Fruit fly (Drosophila melanogaster): Measurements from ENCODE around the gene CG34253.

Gene CG34253

dm6 chr3L:18077649-18078417 lies 9.3 kb downstream of the CG34253 start:
- TF ChIP-seq Sin3A (optimal IDR thresholded peaks at IDR 0.05) (no peak), h (optimal IDR thresholded peaks at IDR 0.05) (no peak), Myc (optimal IDR thresholded peaks at IDR 0.05) (no peak), psq (optimal IDR thresholded peaks at IDR 0.05) (no peak), ttk (optimal IDR thresholded peaks at IDR 0.05) (no peak), insv (optimal IDR thresholded peaks at IDR 0.05) (no peak)

- TF ChIP-seq insv (optimal IDR thresholded peaks at IDR 0.05) (no peak), psq (optimal IDR thresholded peaks at IDR 0.05) (no peak), h (optimal IDR thresholded peaks at IDR 0.05) (no peak), ttk (optimal IDR thresholded peaks at IDR 0.05) (no peak), Sin3A (optimal IDR thresholded peaks at IDR 0.05) (no peak), Myc (optimal IDR thresholded peaks at IDR 0.05) (no peak)
Measured at dm6 chr3L:18076649-18077048, 10.5 kb downstream of the CG34253 start.

- TF ChIP-seq insv (optimal IDR thresholded peaks at IDR 0.05): no peak
- TF ChIP-seq psq (optimal IDR thresholded peaks at IDR 0.05): no peak
- TF ChIP-seq ttk (optimal IDR thresholded peaks at IDR 0.05): no peak
- no peak for TF ChIP-seq Sin3A (optimal IDR thresholded peaks at IDR 0.05)
- no peak for TF ChIP-seq Myc (optimal IDR thresholded peaks at IDR 0.05)
- TF ChIP-seq h (optimal IDR thresholded peaks at IDR 0.05): no peak
Measured at dm6 chr3L:18075853-18076252, 11.3 kb downstream of the CG34253 start.

- no peak for TF ChIP-seq Myc (optimal IDR thresholded peaks at IDR 0.05)
- no peak for TF ChIP-seq ttk (optimal IDR thresholded peaks at IDR 0.05)
- no peak for TF ChIP-seq Sin3A (optimal IDR thresholded peaks at IDR 0.05)
Measured at dm6 chr3L:18074988-18075387, 12.1 kb downstream of the CG34253 start.

- TF ChIP-seq insv (optimal IDR thresholded peaks at IDR 0.05) (no peak), Sin3A (optimal IDR thresholded peaks at IDR 0.05) (no peak), psq (optimal IDR thresholded peaks at IDR 0.05) (no peak), ttk (optimal IDR thresholded peaks at IDR 0.05) (no peak), h (optimal IDR thresholded peaks at IDR 0.05) (no peak), Myc (optimal IDR thresholded peaks at IDR 0.05) (no peak)
Measured at dm6 chr3L:18073559-18074134, 13.5 kb downstream of the CG34253 start, which contains the start of gene CG44004. TSS of gene CG44004 (minus strand) at chr3L:18073863.

- TF ChIP-seq Myc (optimal IDR thresholded peaks at IDR 0.05): no peak
- no peak for TF ChIP-seq Sin3A (optimal IDR thresholded peaks at IDR 0.05)
- no peak for TF ChIP-seq ttk (optimal IDR thresholded peaks at IDR 0.05)
Measured at dm6 chr3L:18072023-18072422, 15.1 kb downstream of the CG34253 start, which contains the start of gene CG44005. TSS of gene CG44005 (minus strand) at chr3L:18072123.

- TF ChIP-seq ttk (optimal IDR thresholded peaks at IDR 0.05): no peak
- no peak for TF ChIP-seq insv (optimal IDR thresholded peaks at IDR 0.05)
- no peak for TF ChIP-seq psq (optimal IDR thresholded peaks at IDR 0.05)
- TF ChIP-seq h (optimal IDR thresholded peaks at IDR 0.05): no peak
Measured at dm6 chr3L:18070050-18070449, 17.1 kb downstream of the CG34253 start, which contains the start of gene CG44006. TSS of gene CG44006 (minus strand) at chr3L:18070150.

- TF ChIP-seq ttk (optimal IDR thresholded peaks at IDR 0.05): no peak
- TF ChIP-seq psq (optimal IDR thresholded peaks at IDR 0.05): no peak
- TF ChIP-seq Myc (optimal IDR thresholded peaks at IDR 0.05): no peak
- no peak for TF ChIP-seq h (optimal IDR thresholded peaks at IDR 0.05)
- TF ChIP-seq insv (optimal IDR thresholded peaks at IDR 0.05): no peak
- TF ChIP-seq Sin3A (optimal IDR thresholded peaks at IDR 0.05): no peak
Measured at dm6 chr3L:18064632-18065482, 22.3 kb downstream of the CG34253 start, which contains the start of gene Eip75B. TSS of gene Eip75B (minus strand) at chr3L:18064696.

- TF ChIP-seq ttk (optimal IDR thresholded peaks at IDR 0.05) (no peak), Myc (optimal IDR thresholded peaks at IDR 0.05) (no peak), psq (optimal IDR thresholded peaks at IDR 0.05) (no peak), insv (optimal IDR thresholded peaks at IDR 0.05) (no peak)
Measured at dm6 chr3L:18062959-18063510, 24.1 kb downstream of the CG34253 start.

dm6 chr3L:18061713-18062365 lies 25.3 kb downstream of the CG34253 start:
- TF ChIP-seq Myc (optimal IDR thresholded peaks at IDR 0.05) (no peak), psq (optimal IDR thresholded peaks at IDR 0.05) (no peak), ttk (optimal IDR thresholded peaks at IDR 0.05) (no peak), insv (optimal IDR thresholded peaks at IDR 0.05) (no peak), Sin3A (optimal IDR thresholded peaks at IDR 0.05) (no peak), h (optimal IDR thresholded peaks at IDR 0.05) (no peak)

- TF ChIP-seq ttk (optimal IDR thresholded peaks at IDR 0.05) (no peak), insv (optimal IDR thresholded peaks at IDR 0.05) (no peak), h (optimal IDR thresholded peaks at IDR 0.05) (no peak), Myc (optimal IDR thresholded peaks at IDR 0.05) (no peak), Sin3A (optimal IDR thresholded peaks at IDR 0.05) (no peak), psq (optimal IDR thresholded peaks at IDR 0.05) (no peak)
Measured at dm6 chr3L:18061240-18061639, 25.9 kb downstream of the CG34253 start.
